In genomic region chr2L:2202018-2202852, dm6 we compare ENCODE assay signal across 2 fruit fly cellular contexts.
TF ChIP-seq lines count a peak whose summit lies in the region.

No protein-coding gene starts in this region.

TF ChIP-seq in whole organism, embryonic, 481 proteins besides CTCF, POLR2A, EP300 and RAD21 (continued from another document and continues in another):
- TF ChIP-seq Neu2 (GFP tag; optimal IDR thresholded peaks at IDR 0.05; lab: Kevin White, UChicago; ENCODE audit: borderline replicate concordance): peak; percentile 96
- TF ChIP-seq CG3163 (GFP tag; optimal IDR thresholded peaks at IDR 0.05; lab: Kevin White, UChicago): peak; percentile 89
- no peak for TF ChIP-seq Adf1 (GFP tag; IDR thresholded peaks at IDR 0.05; lab: Robert Waterston, UW)
- TF ChIP-seq Sin3A (optimal IDR thresholded peaks at IDR 0.05; lab: Kevin White, UChicago): no peak
- TF ChIP-seq Jarid2 (GFP tag; optimal IDR thresholded peaks at IDR 0.05; lab: Kevin White, UChicago): peak; percentile 90
- peak; percentile 95 for TF ChIP-seq gcm2 (GFP tag; optimal IDR thresholded peaks at IDR 0.05; lab: Kevin White, UChicago)
- TF ChIP-seq CG9817 (tag; optimal IDR thresholded peaks at IDR 0.05; lab: Kevin White, UChicago): peak; percentile 87
- peak; percentile 100 for TF ChIP-seq CG2712 (tag; optimal IDR thresholded peaks at IDR 0.05; lab: Kevin White, UChicago)
- TF ChIP-seq fd102C (GFP tag; optimal IDR thresholded peaks at IDR 0.05; lab: Kevin White, UChicago): peak; percentile 99
- TF ChIP-seq CG5953 (GFP tag; IDR thresholded peaks at IDR 0.05; lab: Robert Waterston, UW): peak; percentile 99
- peak; percentile 99 for TF ChIP-seq CG4282 (GFP tag; optimal IDR thresholded peaks at IDR 0.05; lab: Kevin White, UChicago)
- peak; percentile 93 for TF ChIP-seq CG4360 (GFP tag; IDR thresholded peaks at IDR 0.05; lab: Robert Waterston, UW)
- TF ChIP-seq seq (GFP tag; IDR thresholded peaks at IDR 0.05; lab: Robert Waterston, UW): peak; percentile 98
- TF ChIP-seq E2f2 (GFP tag; IDR thresholded peaks at IDR 0.05; lab: Robert Waterston, UW): peak; percentile 89
- peak; percentile 97 for TF ChIP-seq Optix (GFP tag; IDR thresholded peaks at IDR 0.05; lab: Robert Waterston, UW)
- peak; percentile 72 for TF ChIP-seq Fer2 (tag; optimal IDR thresholded peaks at IDR 0.05; lab: Kevin White, UChicago)
- TF ChIP-seq CG30403 (GFP tag; optimal IDR thresholded peaks at IDR 0.05; lab: Kevin White, UChicago): peak; percentile 99
- peak; percentile 100 for TF ChIP-seq Spps (tag; optimal IDR thresholded peaks at IDR 0.05; lab: Kevin White, UChicago)
- peak; percentile 99 for TF ChIP-seq CG1603 (tag; optimal IDR thresholded peaks at IDR 0.05; lab: Kevin White, UChicago)
- peak; percentile 97 for TF ChIP-seq CG17385 (GFP tag; optimal IDR thresholded peaks at IDR 0.05; lab: Kevin White, UChicago)
- peak; percentile 94 for TF ChIP-seq tup (GFP tag; optimal IDR thresholded peaks at IDR 0.05; lab: Kevin White, UChicago)
- TF ChIP-seq bab2 (GFP tag; optimal IDR thresholded peaks at IDR 0.05; lab: Kevin White, UChicago): peak; percentile 98
- TF ChIP-seq CG12236 (GFP tag; optimal IDR thresholded peaks at IDR 0.05; lab: Kevin White, UChicago): peak; percentile 98
- peak; percentile 72 for TF ChIP-seq CG9797 (GFP tag; optimal IDR thresholded peaks at IDR 0.05; lab: Kevin White, UChicago)
- peak; percentile 93 for TF ChIP-seq Usf (GFP tag; optimal IDR thresholded peaks at IDR 0.05; lab: Kevin White, UChicago)
- peak; percentile 98 for TF ChIP-seq CG16815 (GFP tag; optimal IDR thresholded peaks at IDR 0.05; lab: Kevin White, UChicago)
- TF ChIP-seq amos (GFP tag; IDR thresholded peaks at IDR 0.05; lab: Robert Waterston, UW; ENCODE audit: partially characterized antibody): peak; percentile 32; the same call in 1 of the 2 replicates
- peak; percentile 98 for TF ChIP-seq tgo (GFP tag; IDR thresholded peaks at IDR 0.05; lab: Robert Waterston, UW)
- TF ChIP-seq CG42726 (GFP tag; IDR thresholded peaks at IDR 0.05; lab: Robert Waterston, UW; ENCODE audit: partially characterized antibody): no peak
- TF ChIP-seq sens-2 (GFP tag; IDR thresholded peaks at IDR 0.05; lab: Robert Waterston, UW): peak; percentile 99
- TF ChIP-seq slou (GFP tag; optimal IDR thresholded peaks at IDR 0.05; lab: Kevin White, UChicago): peak; percentile 78
- no peak for TF ChIP-seq CG34376 (GFP tag; optimal IDR thresholded peaks at IDR 0.05; lab: Kevin White, UChicago)
- TF ChIP-seq nom (GFP tag; optimal IDR thresholded peaks at IDR 0.05; lab: Kevin White, UChicago): peak; percentile 99
- TF ChIP-seq CG11560 (tag; IDR thresholded peaks at IDR 0.05; lab: Robert Waterston, UW): peak; percentile 86
- TF ChIP-seq D (optimal IDR thresholded peaks at IDR 0.05; lab: Kevin White, UChicago): no peak
- TF ChIP-seq D (GFP tag; optimal IDR thresholded peaks at IDR 0.05; lab: Kevin White, UChicago): peak; percentile 100
- peak; percentile 96 for TF ChIP-seq CG7372 (GFP tag; IDR thresholded peaks at IDR 0.05; lab: Robert Waterston, UW)
- peak; percentile 99 for TF ChIP-seq CG7839 (tag; optimal IDR thresholded peaks at IDR 0.05; lab: Kevin White, UChicago)
- peak; percentile 96 for TF ChIP-seq CG8359 (GFP tag; optimal IDR thresholded peaks at IDR 0.05; lab: Kevin White, UChicago; ENCODE audit: borderline replicate concordance)
- TF ChIP-seq eyg (GFP tag; optimal IDR thresholded peaks at IDR 0.05; lab: Kevin White, UChicago): peak; percentile 92
- peak; percentile 98 for TF ChIP-seq CoRest (tag; optimal IDR thresholded peaks at IDR 0.05; lab: Kevin White, UChicago)
- TF ChIP-seq Mad (GFP tag; optimal IDR thresholded peaks at IDR 0.05; lab: Kevin White, UChicago): peak; percentile 98
- peak; percentile 100 for TF ChIP-seq ci (GFP tag; IDR thresholded peaks at IDR 0.05; lab: Robert Waterston, UW)
- peak; percentile 89 for TF ChIP-seq klu (GFP tag; IDR thresholded peaks at IDR 0.05; lab: Robert Waterston, UW)
- peak; percentile 57 for TF ChIP-seq CG17912 (GFP tag; optimal IDR thresholded peaks at IDR 0.05; lab: Kevin White, UChicago)
- TF ChIP-seq pho (GFP tag; optimal IDR thresholded peaks at IDR 0.05; lab: Kevin White, UChicago): peak; percentile 84
- peak; percentile 96 for TF ChIP-seq CG11398 (GFP tag; optimal IDR thresholded peaks at IDR 0.05; lab: Kevin White, UChicago)
- TF ChIP-seq gt (GFP tag; IDR thresholded peaks at IDR 0.05; lab: Robert Waterston, UW): peak; percentile 99
- peak; percentile 65 for TF ChIP-seq CG7963 (GFP tag; IDR thresholded peaks at IDR 0.05; lab: Robert Waterston, UW; ENCODE audit: partially characterized antibody)
- peak; percentile 89 for TF ChIP-seq CG3847 (GFP tag; IDR thresholded peaks at IDR 0.05; lab: Robert Waterston, UW)
- TF ChIP-seq exex (tag; optimal IDR thresholded peaks at IDR 0.05; lab: Kevin White, UChicago): peak; percentile 59
- TF ChIP-seq nerfin-1 (tag; optimal IDR thresholded peaks at IDR 0.05; lab: Kevin White, UChicago): peak; percentile 98
- TF ChIP-seq zfh2 (GFP tag; optimal IDR thresholded peaks at IDR 0.05; lab: Kevin White, UChicago): no peak
- TF ChIP-seq D19B (GFP tag; optimal IDR thresholded peaks at IDR 0.05; lab: Kevin White, UChicago): peak; percentile 17
- TF ChIP-seq CG31365 (tag; optimal IDR thresholded peaks at IDR 0.05; lab: Kevin White, UChicago): peak; percentile 91
- TF ChIP-seq CG6272 (GFP tag; IDR thresholded peaks at IDR 0.05; lab: Robert Waterston, UW): peak; percentile 98
- peak; percentile 98 for TF ChIP-seq CG8089 (GFP tag; optimal IDR thresholded peaks at IDR 0.05; lab: Kevin White, UChicago)
- peak; percentile 75 for TF ChIP-seq MESR4 (GFP tag; optimal IDR thresholded peaks at IDR 0.05; lab: Kevin White, UChicago)
- TF ChIP-seq CG10274 (GFP tag; optimal IDR thresholded peaks at IDR 0.05; lab: Kevin White, UChicago): peak; percentile 83
- TF ChIP-seq peb (GFP tag; IDR thresholded peaks at IDR 0.05; lab: Robert Waterston, UW): peak; percentile 99
- peak; percentile 81 for TF ChIP-seq Myb (GFP tag; optimal IDR thresholded peaks at IDR 0.05; lab: Kevin White, UChicago)
- TF ChIP-seq vnd (GFP tag; IDR thresholded peaks at IDR 0.05; lab: Robert Waterston, UW; ENCODE audit: partially characterized antibody): peak; percentile 77
- TF ChIP-seq Dip2 (GFP tag; IDR thresholded peaks at IDR 0.05; lab: Robert Waterston, UW): peak; percentile 64
- peak; percentile 94 for TF ChIP-seq pb (GFP tag; optimal IDR thresholded peaks at IDR 0.05; lab: Kevin White, UChicago)

TF ChIP-seq in whole organism, prepupa, 60 proteins besides CTCF, POLR2A, EP300 and RAD21 (continued from another document):
- TF ChIP-seq CG10669 (GFP tag; optimal IDR thresholded peaks at IDR 0.05; lab: Kevin White, UChicago): peak; percentile 100
- peak; percentile 100 for TF ChIP-seq CG7368 (GFP tag; optimal IDR thresholded peaks at IDR 0.05; lab: Kevin White, UChicago)
- peak; percentile 100 for TF ChIP-seq Gug (GFP tag; IDR thresholded peaks at IDR 0.05; lab: Robert Waterston, UW)
- TF ChIP-seq fkh (GFP tag; optimal IDR thresholded peaks at IDR 0.05; lab: Kevin White, UChicago): peak; percentile 66
- peak; percentile 100 for TF ChIP-seq OdsH (GFP tag; optimal IDR thresholded peaks at IDR 0.05; lab: Kevin White, UChicago)
- peak; percentile 100 for TF ChIP-seq CG8632 (GFP tag; optimal IDR thresholded peaks at IDR 0.05; lab: Kevin White, UChicago)
- peak; percentile 100 for TF ChIP-seq Ets96B (tag; optimal IDR thresholded peaks at IDR 0.05; lab: Kevin White, UChicago)
- peak; percentile 100 for TF ChIP-seq CG11294 (GFP tag; IDR thresholded peaks at IDR 0.05; lab: Robert Waterston, UW)
- TF ChIP-seq cyc (GFP tag; optimal IDR thresholded peaks at IDR 0.05; lab: Kevin White, UChicago): peak; percentile 100
